Worm (Caenorhabditis elegans): Measurements from ENCODE around the gene F36H9.4.

DNA sequence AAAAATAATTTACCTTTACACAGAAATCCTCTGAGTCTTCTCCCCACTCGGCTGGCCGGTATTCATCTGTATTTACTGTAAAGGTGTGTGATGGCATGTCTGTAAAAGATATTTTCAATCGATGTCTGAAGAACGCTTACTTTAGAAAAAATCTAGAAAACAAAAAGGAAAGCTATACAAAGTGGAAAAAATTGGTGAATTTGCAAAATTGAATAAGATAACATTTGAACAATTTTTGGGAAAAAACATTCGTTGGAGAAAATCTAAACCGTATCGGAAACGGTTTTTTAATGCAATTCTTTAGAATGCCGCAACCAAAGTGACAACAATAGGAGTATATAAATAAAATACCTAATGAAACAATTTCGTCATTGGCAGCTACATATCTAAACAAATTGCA, 2.9 kb upstream of the F36H9.4 start, which contains the start of gene F36H9.5:
- no peak for TF ChIP-seq ZK546.5 (tag; optimal IDR thresholded peaks at IDR 0.05)
- no peak for TF ChIP-seq nhr-237 (tag; optimal IDR thresholded peaks at IDR 0.05)
- no peak for TF ChIP-seq lin-15B (tag; optimal IDR thresholded peaks at IDR 0.05)
- TF ChIP-seq spr-1 (tag; optimal IDR thresholded peaks at IDR 0.05) = no peak
- TF ChIP-seq lin-13 (GFP tag; optimal IDR thresholded peaks at IDR 0.05) = no peak
- no peak for TF ChIP-seq ztf-11 (tag; optimal IDR thresholded peaks at IDR 0.05)
- TF ChIP-seq ama-1 (optimal IDR thresholded peaks at IDR 0.05) = no peak
- TF ChIP-seq snpc-4 (tag; optimal IDR thresholded peaks at IDR 0.05) = no peak
- TF ChIP-seq zip-11 (GFP tag; IDR thresholded peaks at IDR 0.05) = no peak
- TF ChIP-seq unc-62 (GFP tag; optimal IDR thresholded peaks at IDR 0.05 in 1 of 2) = no peak
- no peak for TF ChIP-seq unc-62 (tag; optimal IDR thresholded peaks at IDR 0.05)
- no peak for TF ChIP-seq lim-7 (GFP tag; IDR thresholded peaks at IDR 0.05)
- no peak for TF ChIP-seq unc-39 (tag; optimal IDR thresholded peaks at IDR 0.05)
- TF ChIP-seq set-16 (GFP tag; IDR thresholded peaks at IDR 0.05) = no peak
